Worm (Caenorhabditis elegans): ENCODE data around the gene mltn-8.

The mltn-8 gene

DNA sequence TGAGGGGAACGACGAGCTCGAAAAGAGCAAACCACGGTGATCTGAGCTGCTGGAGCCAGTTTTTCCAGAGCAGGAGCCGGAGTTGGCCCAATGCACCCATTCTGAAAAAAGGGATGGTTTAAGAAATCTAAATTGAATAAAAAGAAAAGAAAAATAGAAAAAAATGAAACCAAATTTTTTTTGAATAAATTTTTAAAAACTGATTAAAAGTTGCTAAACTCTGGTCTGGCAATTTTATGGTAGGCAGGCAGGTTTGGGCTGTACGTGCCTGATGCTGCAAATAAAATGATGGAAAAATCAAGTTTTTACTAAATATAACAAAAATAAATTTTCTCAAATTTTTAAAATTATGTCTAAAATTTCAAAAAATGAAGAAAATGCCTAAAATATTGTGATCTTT lies 49.5 kb downstream of the mltn-8 start, which contains the start of gene abt-4:
Gene abt-4, minus strand, starts transcription at position 101 of the 400 bp plus-strand sequence.
- TF ChIP-seq lir-3 (tag; optimal IDR thresholded peaks at IDR 0.05) (no peak), nhr-237 (tag; optimal IDR thresholded peaks at IDR 0.05) (no peak), php-3 (GFP tag; IDR thresholded peaks at IDR 0.05) (no peak)
